Fruit fly (Drosophila melanogaster) whole organism, prepupa: ENCODE measurements around the gene Diedel.

ENCODE experiments used
- Blimp-1 ChIP-seq: fragments of 200-800 bp; sonication (Bioruptor generic); optimal IDR thresholded peaks from 3 replicates; lab custom pipeline; 2017; ENCODE audit warnings: missing biosample characterization, missing genetic modification characterization, mild to moderate bottlenecking, moderate library complexity, missing genetic modification reagents
- CG10631 ChIP-seq: fragments of 200-800 bp; sonication (Bioruptor generic); optimal IDR thresholded peaks from 2 replicates; lab custom pipeline; 2016; ENCODE audit warnings: missing biosample characterization, missing genetic modification characterization
- CG11294 ChIP-seq: fragments of 200-800 bp; sonication (Bioruptor generic); IDR thresholded peaks from 2 replicates; pipeline ENCODE4 v1.3.6; 2022; ENCODE audit warnings: missing biosample characterization, missing genetic modification characterization
- CG11762 ChIP-seq: fragments of 200-800 bp; sonication (Bioruptor generic); optimal IDR thresholded peaks from 3 replicates; lab custom pipeline; 2016; ENCODE audit warnings: missing biosample characterization, missing genetic modification characterization; ENCODE audit not compliant: insufficient read depth
- CG15336 ChIP-seq: fragments of 200-800 bp; sonication (Bioruptor generic); IDR thresholded peaks from 2 replicates; pipeline ENCODE4 v1.3.6; 2022; ENCODE audit warnings: missing biosample characterization, missing genetic modification characterization
- CG1621 ChIP-seq: fragments of 200-800 bp; sonication (Bioruptor generic); optimal IDR thresholded peaks from 3 replicates; lab custom pipeline; 2018; ENCODE audit warnings: missing biosample characterization, mild to moderate bottlenecking, missing genetic modification characterization
- CG32006 ChIP-seq: fragments of 200-800 bp; sonication (Bioruptor generic); optimal IDR thresholded peaks from 3 replicates; lab custom pipeline; 2017; ENCODE audit warnings: missing biosample characterization, mild to moderate bottlenecking, missing genetic modification characterization
- CG4318 ChIP-seq: fragments of 200-800 bp; sonication (Bioruptor generic); optimal IDR thresholded peaks from 3 replicates; lab custom pipeline; 2017; ENCODE audit warnings: missing biosample characterization, mild to moderate bottlenecking, missing genetic modification characterization
- CG6163 ChIP-seq: fragments of 200-800 bp; sonication (Bioruptor generic); IDR thresholded peaks from 3 replicates; pipeline ENCODE4 v1.3.6; 2022; ENCODE audit warnings: missing biosample characterization, missing genetic modification characterization
- CG6808 ChIP-seq: fragments of 200-800 bp; sonication (Bioruptor generic); optimal IDR thresholded peaks from 3 replicates; lab custom pipeline; 2017; ENCODE audit warnings: missing biosample characterization, missing genetic modification characterization, mild to moderate bottlenecking, moderate library complexity, missing genetic modification reagents
- CG6854 ChIP-seq: fragments of 200-800 bp; sonication (Bioruptor generic); optimal IDR thresholded peaks from 2 replicates; lab custom pipeline; 2017; ENCODE audit warnings: missing biosample characterization, mild to moderate bottlenecking, missing genetic modification characterization
- CG8119 ChIP-seq: fragments of 200-800 bp; sonication (Bioruptor generic); IDR thresholded peaks from 3 replicates; pipeline ENCODE4 v1.3.6; 2022; ENCODE audit warnings: missing biosample characterization, missing genetic modification characterization
- CG8632 ChIP-seq: fragments of 200-800 bp; sonication (Bioruptor generic); optimal IDR thresholded peaks from 3 replicates; lab custom pipeline; 2016; ENCODE audit warnings: missing biosample characterization, missing genetic modification characterization
- CG9139 ChIP-seq: fragments of 200-800 bp; sonication (Bioruptor generic); optimal IDR thresholded peaks from 3 replicates; lab custom pipeline; 2017; ENCODE audit warnings: missing biosample characterization, mild to moderate bottlenecking, missing genetic modification characterization
- Eip75B ChIP-seq: fragments of 200-800 bp; sonication (Bioruptor generic); optimal IDR thresholded peaks from 3 replicates; lab custom pipeline; 2016; ENCODE audit warnings: missing biosample characterization, missing genetic modification characterization
- Eip78C ChIP-seq: fragments of 200-800 bp; sonication (Bioruptor generic); peaks from one replicate; lab custom pipeline; 2016; ENCODE audit warnings: missing biosample characterization, missing genetic modification characterization
- Ets21C ChIP-seq: fragments of 200-800 bp; sonication (Bioruptor generic); optimal IDR thresholded peaks from 3 replicates; lab custom pipeline; 2016; ENCODE audit warnings: missing biosample characterization, missing genetic modification characterization
- Ets96B ChIP-seq: fragments of 200-800 bp; optimal IDR thresholded peaks from 2 replicates; lab custom pipeline; 2019; ENCODE audit warnings: missing biosample characterization, mild to moderate bottlenecking, missing genetic modification characterization, moderate library complexity
- Gug ChIP-seq: fragments of 200-800 bp; sonication (Bioruptor generic); IDR thresholded peaks from 2 replicates; pipeline ENCODE4 v1.3.6; 2022; ENCODE audit warnings: missing biosample characterization, missing genetic modification characterization
- Hr38 ChIP-seq: sonication (Bioruptor generic); optimal IDR thresholded peaks from 2 replicates; lab custom pipeline; 2016; ENCODE audit warnings: missing biosample characterization, missing genetic modification characterization
- Hr39 ChIP-seq: fragments of 200-800 bp; sonication (Bioruptor generic); optimal IDR thresholded peaks from 2 replicates; lab custom pipeline; 2016; ENCODE audit warnings: missing biosample characterization, missing genetic modification characterization
- Hr4 ChIP-seq: fragments of 200-800 bp; sonication (Bioruptor generic); optimal IDR thresholded peaks from 3 replicates; lab custom pipeline; 2016; ENCODE audit warnings: missing biosample characterization, missing genetic modification characterization
- Lpt ChIP-seq: fragments of 200-800 bp; sonication (Bioruptor generic); optimal IDR thresholded peaks from 3 replicates; lab custom pipeline; 2016; ENCODE audit warnings: missing biosample characterization, missing genetic modification characterization
- Met ChIP-seq: fragments of 200-800 bp; sonication (Bioruptor generic); optimal IDR thresholded peaks from 3 replicates; lab custom pipeline; 2016; ENCODE audit warnings: missing biosample characterization, missing genetic modification characterization
- Sox102F ChIP-seq: fragments of 200-800 bp; sonication (Bioruptor generic); optimal IDR thresholded peaks from 2 replicates; lab custom pipeline; 2016; ENCODE audit warnings: missing biosample characterization, mild to moderate bottlenecking, missing genetic modification characterization
- Sox14 ChIP-seq: fragments of 200-800 bp; sonication (Bioruptor generic); optimal IDR thresholded peaks from 3 replicates; lab custom pipeline; 2016; ENCODE audit warnings: missing biosample characterization, missing genetic modification characterization
- acj6 ChIP-seq: fragments of 200-800 bp; sonication (Bioruptor generic); optimal IDR thresholded peaks from 3 replicates; lab custom pipeline; 2016; ENCODE audit warnings: missing biosample characterization, missing genetic modification characterization
- cyc ChIP-seq: fragments of 200-800 bp; sonication (Bioruptor generic); optimal IDR thresholded peaks from 3 replicates; lab custom pipeline; 2016; ENCODE audit warnings: missing biosample characterization, missing genetic modification characterization
- dsx ChIP-seq: fragments of 200-800 bp; optimal IDR thresholded peaks from 3 replicates; lab custom pipeline; 2019; ENCODE audit warnings: missing biosample characterization, mild to moderate bottlenecking, missing genetic modification characterization, moderate library complexity; ENCODE audit not compliant: poor library complexity, severe bottlenecking
- eg ChIP-seq: fragments of 200-800 bp; sonication (Bioruptor generic); IDR thresholded peaks from 3 replicates; pipeline ENCODE4 v1.3.6; 2022; ENCODE audit warnings: missing biosample characterization, missing genetic modification characterization
- esn ChIP-seq: fragments of 200-800 bp; sonication (Bioruptor generic); optimal IDR thresholded peaks from 2 replicates; lab custom pipeline; 2016; ENCODE audit warnings: missing biosample characterization, mild to moderate bottlenecking, missing genetic modification characterization, moderate library complexity
- fd85E ChIP-seq: fragments of 200-800 bp; sonication (Bioruptor generic); optimal IDR thresholded peaks from 3 replicates; lab custom pipeline; 2016; ENCODE audit warnings: missing biosample characterization, missing genetic modification characterization
- fkh ChIP-seq: fragments of 200-800 bp; sonication (Bioruptor generic); optimal IDR thresholded peaks from 3 replicates; lab custom pipeline; 2017; ENCODE audit warnings: missing biosample characterization, mild to moderate bottlenecking, missing genetic modification characterization, moderate library complexity
- lz ChIP-seq: fragments of 200-800 bp; sonication (Bioruptor generic); optimal IDR thresholded peaks from 3 replicates; lab custom pipeline; 2016; ENCODE audit warnings: missing biosample characterization, missing genetic modification characterization
- net ChIP-seq: fragments of 200-800 bp; sonication (Bioruptor generic); optimal IDR thresholded peaks from 3 replicates; lab custom pipeline; 2016; ENCODE audit warnings: missing biosample characterization, missing genetic modification characterization
- salr ChIP-seq, 2 experiments: fragments of 200-800 bp; sonication (Bioruptor generic); optimal IDR thresholded peaks; 3 replicates each; lab custom pipeline; 2016 to 2018; ENCODE audit warnings: missing biosample characterization in 2 of 2, missing genetic modification characterization in 2 of 2, mild to moderate bottlenecking in 1 of 2
- spab ChIP-seq: fragments of 200-800 bp; sonication (Bioruptor generic); optimal IDR thresholded peaks from 2 replicates; lab custom pipeline; 2017; ENCODE audit warnings: missing biosample characterization, mild to moderate bottlenecking, missing genetic modification characterization, missing genetic modification reagents
- ss ChIP-seq, 2 experiments: fragments of 200-800 bp; sonication (Bioruptor generic); optimal IDR thresholded peaks; 2 replicates in 1 of 2; 3 replicates in 1 of 2; lab custom pipeline; 2017 to 2018; ENCODE audit warnings: mild to moderate bottlenecking in 2 of 2, missing biosample characterization in 2 of 2, missing genetic modification characterization in 2 of 2, moderate library complexity in 1 of 2
- svp ChIP-seq: fragments of 200-800 bp; sonication (Bioruptor generic); peaks from one replicate; lab custom pipeline; 2016; ENCODE audit warnings: missing biosample characterization, missing genetic modification characterization
- topi ChIP-seq: fragments of 200-800 bp; sonication (Bioruptor generic); optimal IDR thresholded peaks from 3 replicates; lab custom pipeline; 2016; ENCODE audit warnings: missing biosample characterization, missing genetic modification characterization

The Diedel gene

DNA sequence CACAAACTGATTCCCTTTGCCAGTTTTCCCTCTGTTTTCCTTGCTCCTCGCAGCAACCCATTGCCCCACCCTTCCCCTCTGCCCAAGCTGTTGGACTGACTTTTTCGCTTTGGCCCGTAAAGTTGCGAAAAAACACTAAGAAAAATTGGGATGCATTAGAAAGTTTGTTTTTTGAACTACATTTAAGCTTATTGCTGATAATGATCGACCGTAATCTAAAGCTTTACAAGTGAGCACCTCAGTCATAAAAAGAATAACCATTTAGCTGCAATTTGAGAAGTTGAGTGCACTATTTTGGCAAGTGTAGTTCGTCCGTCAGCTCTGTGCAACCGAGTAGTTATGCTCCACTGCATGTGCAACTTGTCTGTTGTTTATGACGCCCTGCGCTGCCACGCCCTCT lies 43.3 kb upstream of the Diedel start (continued):
- TF ChIP-seq lz (GFP tag; lab: Kevin White, UChicago) (no peak), Gug (GFP tag; lab: Robert Waterston, UW) (no peak), Ets96B (peak; percentile 48), Hr4 (GFP tag; lab: Kevin White, UChicago) (peak; percentile 67), Sox102F (no peak), CG4318 (GFP tag; lab: Kevin White, UChicago) (peak; percentile 29), cyc (GFP tag; lab: Kevin White, UChicago) (no peak), CG32006 (GFP tag; lab: Kevin White, UChicago) (peak; percentile 74), ss (GFP tag; optimal IDR thresholded peaks at IDR 0.05; lab: Kevin White, UChicago) (no peak), CG6854 (no peak), Ets21C (GFP tag; lab: Kevin White, UChicago) (no peak), Blimp-1 (GFP tag; lab: Kevin White, UChicago) (no peak), spab (GFP tag; lab: Kevin White, UChicago) (no peak)

DNA sequence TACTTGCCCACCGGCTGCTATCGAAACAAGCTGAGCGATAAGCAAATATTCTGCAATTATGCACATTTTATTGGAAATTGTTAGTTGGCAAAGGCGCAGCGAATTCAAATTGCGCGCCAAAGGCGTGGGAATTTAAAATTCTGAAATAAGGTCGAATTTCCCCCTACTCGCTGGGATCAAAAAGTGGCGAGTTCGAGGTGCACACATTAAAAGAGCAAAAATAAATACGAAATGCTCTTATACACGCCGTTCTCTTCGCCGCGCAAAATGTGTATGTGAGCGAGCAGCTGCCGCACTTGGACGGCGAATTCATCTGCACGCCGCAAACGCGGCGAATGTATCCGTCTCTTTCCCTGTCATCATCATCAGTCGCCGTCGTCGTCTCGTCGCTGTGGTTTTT lies 36.4 kb upstream of the Diedel start:
- TF ChIP-seq fkh (GFP tag; lab: Kevin White, UChicago), result no peak
- peak; percentile 47; the same call in 1 of the 2 replicates for TF ChIP-seq CG15336 (GFP tag; lab: Robert Waterston, UW)
- no peak for TF ChIP-seq CG6808
- TF ChIP-seq svp (GFP tag; lab: Kevin White, UChicago), result peak; percentile 45
- TF ChIP-seq CG8119 (GFP tag; lab: Robert Waterston, UW), result peak; percentile 23; the same call in 1 of the 3 replicates
- TF ChIP-seq CG6163 (GFP tag; lab: Robert Waterston, UW), result peak; percentile 6; the same call in 1 of the 3 replicates

DNA sequence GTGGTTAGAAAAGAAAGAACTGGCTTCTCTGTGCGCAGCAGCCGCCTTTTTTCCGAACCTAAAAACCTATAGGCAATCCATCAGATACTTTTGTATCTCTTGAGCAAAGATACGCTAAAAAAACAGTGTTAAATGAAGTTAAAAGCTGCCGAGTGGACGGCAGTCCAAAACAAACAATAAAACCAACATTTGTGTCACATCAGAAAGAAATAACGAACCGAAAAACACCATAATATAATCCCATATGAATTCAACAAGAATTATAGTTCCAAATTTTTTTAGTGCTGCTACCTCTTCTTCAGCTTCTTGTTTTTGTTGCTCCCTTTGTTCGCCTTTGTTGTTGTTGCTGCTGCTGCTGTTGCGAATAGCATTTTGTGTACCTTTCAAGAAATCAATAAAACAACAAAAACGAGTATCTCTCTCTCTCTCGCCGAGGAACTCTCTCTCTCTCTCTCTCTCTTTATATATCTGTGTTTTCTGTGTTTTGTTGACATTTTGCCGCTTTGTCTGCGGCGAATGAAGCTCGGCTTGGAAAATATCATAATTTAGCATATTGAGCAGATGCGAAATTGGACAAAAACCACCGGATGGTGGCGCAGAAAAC lies 35.8 kb upstream of the Diedel start:
- TF ChIP-seq ss (GFP tag; optimal IDR thresholded peaks at IDR 0.05; lab: Kevin White, UChicago) (peak in 1 of 2 experiments; percentile 11), Eip78C (GFP tag; lab: Kevin White, UChicago) (peak; percentile 54), Hr39 (GFP tag; lab: Kevin White, UChicago) (no peak), dsx (GFP tag; lab: Kevin White, UChicago) (peak; percentile 43), Sox14 (GFP tag; lab: Kevin White, UChicago) (peak; percentile 33), fkh (GFP tag; lab: Kevin White, UChicago) (peak; percentile 54), Eip75B (GFP tag; lab: Kevin White, UChicago) (no peak), CG6163 (GFP tag; lab: Robert Waterston, UW) (peak; percentile 31; the same call in 1 of the 3 replicates)

DNA sequence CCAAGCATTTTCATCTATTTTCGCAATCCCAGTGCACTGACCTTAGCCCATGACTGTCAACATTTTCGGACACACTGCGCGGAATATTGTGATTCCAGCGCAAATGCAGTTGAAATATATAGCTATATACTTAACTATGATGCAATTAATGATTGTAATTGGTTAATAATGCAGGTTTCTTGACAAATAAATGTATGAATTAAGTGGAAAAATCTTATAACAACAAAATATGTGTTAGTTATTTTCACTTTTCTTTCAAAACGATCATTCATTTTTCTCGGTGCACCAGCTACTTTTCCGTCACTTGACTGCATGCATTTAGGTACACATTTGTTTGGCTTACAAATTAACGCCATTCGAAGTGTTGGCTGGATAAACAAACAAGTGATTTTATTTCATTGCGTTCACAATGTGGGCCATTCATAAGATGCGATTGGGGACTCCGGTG lies 34.9 kb upstream of the Diedel start:
- peak; percentile 65; the same call in 2 of the 3 replicates for TF ChIP-seq CG8119 (GFP tag; lab: Robert Waterston, UW)
- peak; percentile 52 for TF ChIP-seq Sox102F
- TF ChIP-seq Gug (GFP tag; lab: Robert Waterston, UW), result no peak
- TF ChIP-seq CG15336 (GFP tag; lab: Robert Waterston, UW), result peak; percentile 76
- no peak for TF ChIP-seq spab (GFP tag; lab: Kevin White, UChicago)
- TF ChIP-seq CG11294 (GFP tag; lab: Robert Waterston, UW), result no peak
- TF ChIP-seq lz (GFP tag; lab: Kevin White, UChicago), result peak; percentile 64
- peak; percentile 79 for TF ChIP-seq CG32006 (GFP tag; lab: Kevin White, UChicago)
- peak; percentile 42 for TF ChIP-seq topi (GFP tag; lab: Kevin White, UChicago)
- no peak for TF ChIP-seq CG6854
- TF ChIP-seq CG4318 (GFP tag; lab: Kevin White, UChicago), result peak; percentile 40
- no peak for TF ChIP-seq Blimp-1 (GFP tag; lab: Kevin White, UChicago)
- TF ChIP-seq Met, result peak; percentile 58
- peak in 1 of 2 experiments; percentile 65 for TF ChIP-seq salr (GFP tag; optimal IDR thresholded peaks at IDR 0.05; lab: Kevin White, UChicago)
- peak; percentile 28 for TF ChIP-seq CG8632
- TF ChIP-seq Sox14 (GFP tag; lab: Kevin White, UChicago), result peak; percentile 60
- TF ChIP-seq Hr39 (GFP tag; lab: Kevin White, UChicago), result peak; percentile 57
- no peak for TF ChIP-seq Hr38 (GFP tag; lab: Kevin White, UChicago)
- TF ChIP-seq CG10631 (GFP tag; lab: Kevin White, UChicago), result peak; percentile 59
- TF ChIP-seq dsx (GFP tag; lab: Kevin White, UChicago), result peak; percentile 22
- TF ChIP-seq Eip75B (GFP tag; lab: Kevin White, UChicago), result peak; percentile 66
- no peak for TF ChIP-seq Lpt (GFP tag; lab: Kevin White, UChicago)
- no peak for TF ChIP-seq CG11762 (GFP tag; lab: Kevin White, UChicago)
- peak; percentile 61 for TF ChIP-seq esn (GFP tag; lab: Kevin White, UChicago)
- TF ChIP-seq acj6 (GFP tag; lab: Kevin White, UChicago), result peak; percentile 54
- peak; percentile 78 for TF ChIP-seq svp (GFP tag; lab: Kevin White, UChicago)
- TF ChIP-seq net, result peak; percentile 39
- no peak for TF ChIP-seq CG9139 (GFP tag; lab: Kevin White, UChicago)
- TF ChIP-seq eg (GFP tag; lab: Robert Waterston, UW), result peak; percentile 66; the same call in 2 of the 3 replicates
- TF ChIP-seq CG6163 (GFP tag; lab: Robert Waterston, UW), result peak; percentile 61; the same call in 2 of the 3 replicates
- TF ChIP-seq ss (GFP tag; optimal IDR thresholded peaks at IDR 0.05; lab: Kevin White, UChicago), result no peak
- TF ChIP-seq CG1621 (tag; lab: Kevin White, UChicago), result no peak
- no peak for TF ChIP-seq fd85E (GFP tag; lab: Kevin White, UChicago)
